Worm (Caenorhabditis elegans): Measurements from ENCODE around the gene F25G6.1.

DNA sequence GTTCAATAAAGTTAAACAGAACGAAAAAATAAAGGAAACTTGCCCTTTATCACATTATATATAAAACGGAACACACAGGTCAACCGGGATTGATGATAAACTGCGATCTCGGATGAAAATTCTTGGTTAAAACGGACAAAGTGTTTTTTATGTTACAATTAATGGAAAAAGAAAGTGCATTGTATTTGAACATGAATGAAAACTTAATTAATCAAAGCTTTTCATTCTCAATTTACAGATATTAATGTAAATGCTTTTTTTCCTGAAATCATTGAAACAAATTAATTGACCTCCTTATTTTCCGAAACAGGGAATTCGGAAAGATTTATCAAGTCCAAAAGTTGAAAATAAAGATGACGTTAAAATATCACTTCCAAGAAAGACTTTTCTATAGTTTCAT is 26.6 kb downstream of the F25G6.1 start, which contains the start of gene F41E6.8:
- TF ChIP-seq tab-1 (GFP tag; IDR thresholded peaks at IDR 0.05): no peak
- no peak for TF ChIP-seq T22C8.4 (GFP tag; IDR thresholded peaks at IDR 0.05)
